Fruit fly (Drosophila melanogaster) whole organism, prepupa: ENCODE measurements around the gene CkIIbeta.

Source experiments
- Blimp-1 ChIP-seq: fragments of 200-800 bp; sonication (Bioruptor generic); optimal IDR thresholded peaks from 3 replicates; lab custom pipeline; 2017; ENCODE audit warnings: missing biosample characterization, missing genetic modification characterization, mild to moderate bottlenecking, moderate library complexity, missing genetic modification reagents
- CG16779 ChIP-seq: fragments of 200-800 bp; sonication (Bioruptor generic); optimal IDR thresholded peaks from 3 replicates; lab custom pipeline; 2017; ENCODE audit warnings: missing biosample characterization, mild to moderate bottlenecking, missing genetic modification characterization
- CG3032 ChIP-seq: fragments of 200-800 bp; optimal IDR thresholded peaks from 2 replicates; lab custom pipeline; 2019; ENCODE audit warnings: missing biosample characterization, mild to moderate bottlenecking, missing genetic modification characterization, moderate library complexity
- CG34406 ChIP-seq: fragments of 200-800 bp; sonication (Bioruptor generic); optimal IDR thresholded peaks from 3 replicates; lab custom pipeline; 2016; ENCODE audit warnings: missing biosample characterization, missing genetic modification characterization
- CG4318 ChIP-seq: fragments of 200-800 bp; sonication (Bioruptor generic); optimal IDR thresholded peaks from 3 replicates; lab custom pipeline; 2017; ENCODE audit warnings: missing biosample characterization, mild to moderate bottlenecking, missing genetic modification characterization
- CG6163 ChIP-seq: fragments of 200-800 bp; sonication (Bioruptor generic); IDR thresholded peaks from 3 replicates; pipeline ENCODE4 v1.3.6; 2022; ENCODE audit warnings: missing biosample characterization, missing genetic modification characterization
- CG6276 ChIP-seq: fragments of 200-800 bp; sonication (Bioruptor generic); optimal IDR thresholded peaks from 2 replicates; lab custom pipeline; 2017; ENCODE audit warnings: missing biosample characterization, mild to moderate bottlenecking, missing genetic modification characterization
- CG6808 ChIP-seq: fragments of 200-800 bp; sonication (Bioruptor generic); optimal IDR thresholded peaks from 3 replicates; lab custom pipeline; 2017; ENCODE audit warnings: missing biosample characterization, missing genetic modification characterization, mild to moderate bottlenecking, moderate library complexity, missing genetic modification reagents
- CG6854 ChIP-seq: fragments of 200-800 bp; sonication (Bioruptor generic); optimal IDR thresholded peaks from 2 replicates; lab custom pipeline; 2017; ENCODE audit warnings: missing biosample characterization, mild to moderate bottlenecking, missing genetic modification characterization
- CG8119 ChIP-seq: fragments of 200-800 bp; sonication (Bioruptor generic); IDR thresholded peaks from 3 replicates; pipeline ENCODE4 v1.3.6; 2022; ENCODE audit warnings: missing biosample characterization, missing genetic modification characterization
- CG8632 ChIP-seq: fragments of 200-800 bp; sonication (Bioruptor generic); optimal IDR thresholded peaks from 3 replicates; lab custom pipeline; 2016; ENCODE audit warnings: missing biosample characterization, missing genetic modification characterization
- CG9139 ChIP-seq: fragments of 200-800 bp; sonication (Bioruptor generic); optimal IDR thresholded peaks from 3 replicates; lab custom pipeline; 2017; ENCODE audit warnings: missing biosample characterization, mild to moderate bottlenecking, missing genetic modification characterization
- Eip75B ChIP-seq: fragments of 200-800 bp; sonication (Bioruptor generic); optimal IDR thresholded peaks from 3 replicates; lab custom pipeline; 2016; ENCODE audit warnings: missing biosample characterization, missing genetic modification characterization
- Eip78C ChIP-seq: fragments of 200-800 bp; sonication (Bioruptor generic); peaks from one replicate; lab custom pipeline; 2016; ENCODE audit warnings: missing biosample characterization, missing genetic modification characterization
- Eip93F ChIP-seq: fragments of 200-800 bp; sonication (Bioruptor generic); optimal IDR thresholded peaks from 2 replicates; lab custom pipeline; 2016; ENCODE audit warnings: missing biosample characterization, mild to moderate bottlenecking, missing genetic modification characterization
- Ets96B ChIP-seq: fragments of 200-800 bp; optimal IDR thresholded peaks from 2 replicates; lab custom pipeline; 2019; ENCODE audit warnings: missing biosample characterization, mild to moderate bottlenecking, missing genetic modification characterization, moderate library complexity
- Gug ChIP-seq: fragments of 200-800 bp; sonication (Bioruptor generic); IDR thresholded peaks from 2 replicates; pipeline ENCODE4 v1.3.6; 2022; ENCODE audit warnings: missing biosample characterization, missing genetic modification characterization
- Hr38 ChIP-seq: sonication (Bioruptor generic); optimal IDR thresholded peaks from 2 replicates; lab custom pipeline; 2016; ENCODE audit warnings: missing biosample characterization, missing genetic modification characterization
- Hr4 ChIP-seq: fragments of 200-800 bp; sonication (Bioruptor generic); optimal IDR thresholded peaks from 3 replicates; lab custom pipeline; 2016; ENCODE audit warnings: missing biosample characterization, missing genetic modification characterization
- Met ChIP-seq: fragments of 200-800 bp; sonication (Bioruptor generic); optimal IDR thresholded peaks from 3 replicates; lab custom pipeline; 2016; ENCODE audit warnings: missing biosample characterization, missing genetic modification characterization
- OdsH ChIP-seq: fragments of 200-800 bp; sonication (Bioruptor generic); optimal IDR thresholded peaks from 3 replicates; lab custom pipeline; 2016; ENCODE audit warnings: missing biosample characterization, missing genetic modification characterization
- Sox102F ChIP-seq: fragments of 200-800 bp; sonication (Bioruptor generic); optimal IDR thresholded peaks from 2 replicates; lab custom pipeline; 2016; ENCODE audit warnings: missing biosample characterization, mild to moderate bottlenecking, missing genetic modification characterization
- Sox15 ChIP-seq: fragments of 200-800 bp; sonication (Bioruptor generic); optimal IDR thresholded peaks from 3 replicates; lab custom pipeline; 2016; ENCODE audit warnings: missing biosample characterization, missing genetic modification characterization
- acj6 ChIP-seq: fragments of 200-800 bp; sonication (Bioruptor generic); optimal IDR thresholded peaks from 3 replicates; lab custom pipeline; 2016; ENCODE audit warnings: missing biosample characterization, missing genetic modification characterization
- dsx ChIP-seq: fragments of 200-800 bp; optimal IDR thresholded peaks from 3 replicates; lab custom pipeline; 2019; ENCODE audit warnings: missing biosample characterization, mild to moderate bottlenecking, missing genetic modification characterization, moderate library complexity; ENCODE audit not compliant: poor library complexity, severe bottlenecking
- eg ChIP-seq: fragments of 200-800 bp; sonication (Bioruptor generic); IDR thresholded peaks from 3 replicates; pipeline ENCODE4 v1.3.6; 2022; ENCODE audit warnings: missing biosample characterization, missing genetic modification characterization
- fd59A ChIP-seq: fragments of 200-800 bp; sonication (Bioruptor generic); optimal IDR thresholded peaks from 2 replicates; lab custom pipeline; 2017; ENCODE audit warnings: missing biosample characterization, mild to moderate bottlenecking, missing genetic modification characterization, missing genetic modification reagents
- fd85E ChIP-seq: fragments of 200-800 bp; sonication (Bioruptor generic); optimal IDR thresholded peaks from 3 replicates; lab custom pipeline; 2016; ENCODE audit warnings: missing biosample characterization, missing genetic modification characterization
- fkh ChIP-seq: fragments of 200-800 bp; sonication (Bioruptor generic); optimal IDR thresholded peaks from 3 replicates; lab custom pipeline; 2017; ENCODE audit warnings: missing biosample characterization, mild to moderate bottlenecking, missing genetic modification characterization, moderate library complexity
- lz ChIP-seq: fragments of 200-800 bp; sonication (Bioruptor generic); optimal IDR thresholded peaks from 3 replicates; lab custom pipeline; 2016; ENCODE audit warnings: missing biosample characterization, missing genetic modification characterization
- ss ChIP-seq, 2 experiments: fragments of 200-800 bp; sonication (Bioruptor generic); optimal IDR thresholded peaks; 2 replicates in 1 of 2; 3 replicates in 1 of 2; lab custom pipeline; 2017 to 2018; ENCODE audit warnings: mild to moderate bottlenecking in 2 of 2, missing biosample characterization in 2 of 2, missing genetic modification characterization in 2 of 2, moderate library complexity in 1 of 2
- svp ChIP-seq: fragments of 200-800 bp; sonication (Bioruptor generic); peaks from one replicate; lab custom pipeline; 2016; ENCODE audit warnings: missing biosample characterization, missing genetic modification characterization
- vri ChIP-seq: fragments of 200-800 bp; sonication (Bioruptor generic); optimal IDR thresholded peaks from 3 replicates; lab custom pipeline; 2016; ENCODE audit warnings: missing biosample characterization, mild to moderate bottlenecking, missing genetic modification characterization

The CkIIbeta gene

DNA sequence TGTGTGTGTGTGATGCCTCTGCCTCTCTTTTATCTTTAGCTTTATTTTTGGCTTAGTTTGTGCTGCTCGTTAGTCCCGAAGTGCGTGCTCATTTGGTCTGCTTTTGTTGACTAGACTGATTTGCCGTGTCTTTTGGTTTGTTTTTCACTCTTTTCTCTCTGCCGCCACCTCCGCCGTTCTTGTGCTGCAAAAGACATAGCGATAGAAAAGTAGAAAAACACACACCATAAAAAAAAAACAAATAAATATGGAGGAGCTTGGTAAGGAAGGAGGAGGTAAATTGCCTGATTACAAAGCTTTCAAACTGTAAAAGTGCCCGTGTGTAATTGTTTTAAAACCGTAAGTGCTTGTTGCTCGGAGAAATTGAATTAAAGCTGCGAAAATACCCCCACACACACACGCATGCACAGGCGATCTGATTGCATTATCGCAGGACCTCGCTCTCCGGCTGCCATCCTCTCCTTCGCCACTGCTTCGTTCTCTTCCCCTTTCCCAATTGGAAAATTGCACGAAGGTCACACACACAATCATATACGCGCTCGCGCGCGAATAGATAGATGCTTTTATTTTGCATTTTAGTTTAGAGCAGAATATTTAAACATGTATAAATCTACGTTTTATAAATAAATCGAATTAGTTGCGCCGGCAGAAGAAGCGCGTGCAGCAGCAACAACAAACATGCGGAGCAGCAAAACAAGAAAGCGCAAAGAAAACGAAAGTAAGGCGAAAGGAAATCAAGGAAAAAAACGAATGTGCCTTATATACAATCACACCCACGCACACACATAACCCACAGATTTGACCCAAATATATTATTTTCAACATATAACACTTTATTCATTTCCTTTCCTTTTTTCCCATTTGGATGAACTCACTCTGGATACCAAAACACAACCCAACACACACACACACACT is 23.3 kb downstream of the CkIIbeta start:
- TF ChIP-seq fkh, result peak; percentile 15
- TF ChIP-seq CG6276 (GFP tag; lab: Kevin White, UChicago), result no peak
- TF ChIP-seq CG4318 (GFP tag; lab: Kevin White, UChicago), result no peak
- TF ChIP-seq CG16779 (tag; lab: Kevin White, UChicago), result no peak
- no peak for TF ChIP-seq Hr4 (GFP tag; lab: Kevin White, UChicago)
- no peak for TF ChIP-seq Ets96B (tag; lab: Kevin White, UChicago)
- TF ChIP-seq fd59A (GFP tag; lab: Kevin White, UChicago), result no peak
- TF ChIP-seq acj6 (GFP tag; lab: Kevin White, UChicago), result no peak
- peak; percentile 66 for TF ChIP-seq svp
- no peak for TF ChIP-seq CG6808 (GFP tag; lab: Kevin White, UChicago)
- no peak for TF ChIP-seq Met (GFP tag; lab: Kevin White, UChicago)
- no peak for TF ChIP-seq CG3032 (tag; lab: Kevin White, UChicago)
- 0 out of 3 replicates have a peak, but pooled peaks have one; percentile 31 for TF ChIP-seq eg (GFP tag; lab: Robert Waterston, UW)
- TF ChIP-seq lz (GFP tag; lab: Kevin White, UChicago), result no peak
- peak; percentile 39 for TF ChIP-seq Eip78C (GFP tag; lab: Kevin White, UChicago)
- no peak for TF ChIP-seq fd85E (GFP tag; lab: Kevin White, UChicago)
- no peak for TF ChIP-seq CG6163 (GFP tag; lab: Robert Waterston, UW)
- TF ChIP-seq CG34406 (GFP tag; lab: Kevin White, UChicago), result no peak
- TF ChIP-seq CG6854 (GFP tag; lab: Kevin White, UChicago), result no peak
- TF ChIP-seq Blimp-1 (GFP tag; lab: Kevin White, UChicago), result peak; percentile 92
- no peak for TF ChIP-seq Sox102F

DNA sequence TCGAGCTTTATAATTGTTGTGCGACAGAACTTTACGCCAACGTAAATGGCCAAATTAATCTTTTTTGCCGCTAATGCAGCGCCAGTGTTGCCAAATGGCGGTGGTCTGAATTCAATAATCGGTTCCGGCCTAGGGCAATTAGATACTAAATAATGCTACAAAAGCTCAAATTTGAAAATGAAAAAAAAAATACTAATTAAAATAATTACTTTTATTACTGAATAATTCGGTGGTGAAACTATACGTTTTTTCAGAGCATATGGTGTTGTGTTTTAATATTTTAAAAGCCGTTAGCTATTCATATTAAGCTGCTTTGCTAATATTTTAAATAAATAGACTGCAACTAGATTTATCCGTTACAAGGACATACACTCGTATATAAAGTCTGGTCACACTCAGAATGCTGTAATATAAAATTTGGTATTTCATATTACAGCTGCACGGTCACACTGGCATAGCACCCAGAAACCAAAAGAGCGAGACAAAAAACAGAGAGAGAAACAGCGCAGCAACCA is 24.2 kb downstream of the CkIIbeta start, which contains the start of the genes CG1578 and rudhira:
CG1578 (minus strand) TSS at position 118 of the 515 bp plus-strand sequence.
rudhira (plus strand) TSS at position 465 of the 515 bp plus-strand sequence.
- TF ChIP-seq CG6163 (GFP tag; lab: Robert Waterston, UW) (0 out of 3 replicates have a peak, but pooled peaks have one; percentile 0), Eip78C (GFP tag; lab: Kevin White, UChicago) (peak; percentile 38), lz (GFP tag; lab: Kevin White, UChicago) (peak; percentile 11), Hr4 (GFP tag; lab: Kevin White, UChicago) (no peak), Sox102F (peak; percentile 33), Gug (no peak), svp (peak; percentile 60), Eip93F (GFP tag; lab: Kevin White, UChicago) (peak; percentile 8)

DNA sequence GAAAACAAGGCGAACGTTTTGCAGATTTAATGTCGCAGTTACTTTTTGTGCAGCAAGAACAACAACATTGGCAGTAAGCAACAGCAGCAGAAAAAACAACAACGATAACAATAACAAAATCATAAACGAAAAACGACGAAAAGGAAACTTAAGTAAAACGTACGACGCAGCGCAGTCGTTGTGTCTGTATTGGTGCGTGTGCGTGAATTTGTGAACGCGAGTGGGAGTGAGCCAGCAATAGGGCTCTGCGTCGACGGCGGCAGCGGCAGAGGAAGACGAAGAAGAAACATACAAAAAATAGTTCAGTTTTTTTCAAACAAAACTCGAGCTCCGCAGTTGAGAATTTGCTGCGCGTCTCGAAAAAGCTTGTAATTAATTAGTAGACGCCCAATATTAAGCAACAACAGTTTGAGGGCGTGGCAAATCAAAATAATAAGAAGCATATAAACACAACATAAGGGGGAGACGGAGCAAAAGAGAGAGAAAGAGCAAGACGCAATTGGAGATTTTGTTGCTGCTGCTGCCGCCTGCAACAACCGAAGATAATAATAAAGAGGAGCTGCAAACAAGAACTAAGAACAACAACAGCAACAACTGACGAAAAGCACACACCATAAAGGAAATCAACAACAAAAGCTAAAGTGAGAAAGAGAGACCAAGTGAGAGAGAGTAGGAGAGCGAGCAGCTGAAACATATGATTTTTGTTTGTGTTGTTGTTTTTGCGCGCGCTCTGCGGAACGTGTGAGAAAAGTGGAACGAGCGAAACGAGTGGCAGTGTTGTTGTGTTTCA is 25.0 kb downstream of the CkIIbeta start:
- TF ChIP-seq OdsH (GFP tag; lab: Kevin White, UChicago) (no peak), Hr38 (no peak), lz (GFP tag; lab: Kevin White, UChicago) (no peak), CG9139 (GFP tag; lab: Kevin White, UChicago) (peak; percentile 4), CG6808 (GFP tag; lab: Kevin White, UChicago) (peak; percentile 47), CG6854 (GFP tag; lab: Kevin White, UChicago) (peak; percentile 26), dsx (peak; percentile 14), fkh (peak; percentile 52), CG6276 (GFP tag; lab: Kevin White, UChicago) (no peak), vri (GFP tag; lab: Kevin White, UChicago) (peak; percentile 15), CG8119 (GFP tag; lab: Robert Waterston, UW) (peak; percentile 23; the same call in 2 of the 3 replicates), Sox15 (GFP tag; lab: Kevin White, UChicago) (no peak), svp (peak; percentile 23), CG6163 (GFP tag; lab: Robert Waterston, UW) (peak; percentile 79), Eip75B (no peak), eg (GFP tag; lab: Robert Waterston, UW) (peak; percentile 39; the same call in 1 of the 3 replicates), CG16779 (tag; lab: Kevin White, UChicago) (peak; percentile 2), Ets96B (tag; lab: Kevin White, UChicago) (peak; percentile 12), CG8632 (GFP tag; lab: Kevin White, UChicago) (peak; percentile 18), ss (GFP tag; optimal IDR thresholded peaks at IDR 0.05; lab: Kevin White, UChicago) (peak; percentile 6 to 41)
- TF ChIP-seq, all 60 proteins: peak for 14
